Worm (Caenorhabditis elegans) whole organism, L1 larva: Measurements from ENCODE around the gene T19C9.8.
"Not testable (repeated sequence)": the region's sequence is repeated elsewhere in the genome, so short reads cannot be mapped to it uniquely, and the experiment has no call there.

Source experiments
- C16A3.4 ChIP-seq: fragments of 150-350 bp; optimal IDR thresholded peaks from 2 replicates; lab custom pipeline; 2014; ENCODE audit warnings: missing biosample characterization, missing genetic modification characterization
- C34B4.2 ChIP-seq: sonication (generic microtip); optimal IDR thresholded peaks from 2 replicates; lab custom pipeline; 2017; ENCODE audit warnings: mild to moderate bottlenecking, missing genetic modification characterization, missing compliant biosample characterization
- F16B12.6 ChIP-seq: fragments of 150-350 bp; optimal IDR thresholded peaks from 2 replicates; lab custom pipeline; 2014; ENCODE audit warnings: missing biosample characterization, missing genetic modification characterization
- ama-1 ChIP-seq: fragments of 150-350 bp; optimal IDR thresholded peaks from 2 replicates; lab custom pipeline; 2014
- ceh-82 ChIP-seq, 3 experiments: fragments of 150-350 bp in 1 of 3; sonication (generic microtip) in 2 of 3; optimal IDR thresholded peaks; 2 replicates each; lab custom pipeline; 2014 to 2017; ENCODE audit warnings: missing biosample characterization in 3 of 3, missing genetic modification characterization in 3 of 3
- ces-1 ChIP-seq: fragments of 150-350 bp; optimal IDR thresholded peaks from 2 replicates; lab custom pipeline; 2014; ENCODE audit warnings: missing biosample characterization, missing genetic modification reagents, missing genetic modification characterization
- dpl-1 ChIP-seq, 3 experiments: fragments of 150-350 bp in 2 of 3; sonication (generic microtip) in 1 of 3; optimal IDR thresholded peaks; 2 replicates each; lab custom pipeline; 2014 to 2017; ENCODE audit warnings: missing biosample characterization in 3 of 3, missing genetic modification characterization in 3 of 3, missing genetic modification reagents in 3 of 3
- fos-1 ChIP-seq: fragments of 150-350 bp; optimal IDR thresholded peaks from 2 replicates; lab custom pipeline; 2014; ENCODE audit warnings: missing biosample characterization, missing genetic modification characterization
- grh-1 ChIP-seq: fragments of 200-800 bp; sonication (Bioruptor generic); IDR thresholded peaks from 2 replicates; pipeline ENCODE4 v1.3.6; 2022; ENCODE audit warnings: missing genetic modification reagents, missing genetic modification characterization, missing compliant biosample characterization
- isw-1 ChIP-seq: fragments of 200-800 bp; sonication (Bioruptor generic); IDR thresholded peaks from 2 replicates; pipeline ENCODE4 v1.3.6; 2022; ENCODE audit warnings: missing genetic modification characterization, missing compliant biosample characterization
- lin-14 ChIP-seq: fragments of 200-800 bp; sonication (Bioruptor generic); optimal IDR thresholded peaks from 2 replicates; lab custom pipeline; 2018; ENCODE audit warnings: mild to moderate bottlenecking, missing genetic modification characterization, moderate library complexity, missing compliant biosample characterization
- lin-39 ChIP-seq: fragments of 150-350 bp; optimal IDR thresholded peaks from 2 replicates; lab custom pipeline; 2014; ENCODE audit warnings: missing biosample characterization, missing genetic modification reagents, missing genetic modification characterization
- lir-3 ChIP-seq: sonication (generic microtip); optimal IDR thresholded peaks from 2 replicates; lab custom pipeline; 2016; ENCODE audit warnings: mild to moderate bottlenecking, missing genetic modification characterization, moderate library complexity, missing compliant biosample characterization; ENCODE audit not compliant: poor library complexity
- nhr-12 ChIP-seq: sonication (generic microtip); optimal IDR thresholded peaks from 2 replicates; lab custom pipeline; 2017; ENCODE audit warnings: missing biosample characterization, missing genetic modification characterization
- nhr-20 ChIP-seq: sonication (generic microtip); optimal IDR thresholded peaks from 2 replicates; lab custom pipeline; 2016; ENCODE audit warnings: mild to moderate bottlenecking, missing genetic modification characterization, missing compliant biosample characterization
- nhr-28 ChIP-seq: fragments of 150-350 bp; optimal IDR thresholded peaks from 2 replicates; lab custom pipeline; 2014; ENCODE audit warnings: missing biosample characterization, missing genetic modification characterization
- nhr-47 ChIP-seq: sonication (generic microtip); optimal IDR thresholded peaks from 2 replicates; lab custom pipeline; 2016; ENCODE audit warnings: mild to moderate bottlenecking, missing genetic modification characterization, moderate library complexity, missing compliant biosample characterization
- nhr-76 ChIP-seq: sonication (generic microtip); optimal IDR thresholded peaks from 2 replicates; lab custom pipeline; 2017; ENCODE audit warnings: missing biosample characterization, missing genetic modification characterization
- nhr-77 ChIP-seq: fragments of 150-350 bp; optimal IDR thresholded peaks from 2 replicates; lab custom pipeline; 2014; ENCODE audit warnings: missing biosample characterization, missing genetic modification characterization
- rnt-1 ChIP-seq: sonication (generic microtip); optimal IDR thresholded peaks from 2 replicates; lab custom pipeline; 2016; ENCODE audit warnings: mild to moderate bottlenecking, missing genetic modification characterization, moderate library complexity, missing compliant biosample characterization
- skn-1 ChIP-seq: fragments of 150-350 bp; optimal IDR thresholded peaks from 2 replicates; lab custom pipeline; 2014; ENCODE audit warnings: missing biosample characterization, missing genetic modification characterization
- snpc-4 ChIP-seq: fragments of 150-350 bp; optimal IDR thresholded peaks from 2 replicates; lab custom pipeline; 2014; ENCODE audit warnings: missing biosample characterization, missing genetic modification characterization
- sox-4 ChIP-seq: sonication (generic microtip); optimal IDR thresholded peaks from 2 replicates; lab custom pipeline; 2016; ENCODE audit warnings: missing genetic modification characterization, missing compliant biosample characterization
- tlp-1 ChIP-seq: fragments of 150-350 bp; optimal IDR thresholded peaks from 2 replicates; lab custom pipeline; 2014; ENCODE audit warnings: missing biosample characterization, missing genetic modification characterization
- unc-130 ChIP-seq: fragments of 150-350 bp; optimal IDR thresholded peaks from 2 replicates; lab custom pipeline; 2017; ENCODE audit warnings: missing biosample characterization, missing genetic modification characterization, inconsistent platforms
- unc-62 ChIP-seq: fragments of 150-350 bp; optimal IDR thresholded peaks from 2 replicates; lab custom pipeline; 2014; ENCODE audit warnings: missing biosample characterization, missing genetic modification reagents, missing genetic modification characterization
- unc-86 ChIP-seq: sonication (generic microtip); optimal IDR thresholded peaks from 2 replicates; lab custom pipeline; 2016; ENCODE audit warnings: missing genetic modification characterization, missing compliant biosample characterization
- vab-15 ChIP-seq: sonication (generic microtip); optimal IDR thresholded peaks from 2 replicates; lab custom pipeline; 2017; ENCODE audit warnings: missing genotype, mild to moderate bottlenecking, missing genetic modification characterization, missing compliant biosample characterization
- zag-1 ChIP-seq: fragments of 150-350 bp; optimal IDR thresholded peaks from 2 replicates; lab custom pipeline; 2014; ENCODE audit warnings: missing biosample characterization, missing genetic modification characterization
- ztf-4 ChIP-seq: fragments of 150-350 bp; optimal IDR thresholded peaks from 2 replicates; lab custom pipeline; 2014; ENCODE audit warnings: missing biosample characterization, missing genetic modification characterization

The T19C9.8 gene

DNA sequence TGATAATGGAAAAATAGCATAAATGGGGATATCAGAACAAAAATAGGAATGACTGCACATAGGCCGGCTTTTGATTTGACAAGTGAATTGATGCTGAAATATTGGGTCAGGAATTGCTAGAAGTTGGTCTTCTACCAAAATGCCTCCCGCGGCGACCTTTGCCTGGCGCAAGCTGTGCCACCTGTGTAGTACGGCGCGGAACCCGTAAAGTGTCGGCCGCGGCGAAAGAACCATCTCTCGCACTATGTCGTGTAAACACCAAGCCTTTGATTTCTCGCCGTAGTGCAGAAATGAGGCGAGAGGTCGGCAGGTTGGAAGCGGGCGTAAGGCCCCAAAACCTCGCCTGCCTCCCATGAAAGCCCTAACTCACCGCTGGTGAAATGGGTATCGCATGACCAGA, 22.5 kb downstream of the T19C9.8 start:
- peak; percentile 24 for TF ChIP-seq snpc-4
- no peak for TF ChIP-seq unc-62 (GFP tag; lab: Kevin White, UChicago)
- TF ChIP-seq tlp-1 (tag; lab: Kevin White, UChicago) = no peak

DNA sequence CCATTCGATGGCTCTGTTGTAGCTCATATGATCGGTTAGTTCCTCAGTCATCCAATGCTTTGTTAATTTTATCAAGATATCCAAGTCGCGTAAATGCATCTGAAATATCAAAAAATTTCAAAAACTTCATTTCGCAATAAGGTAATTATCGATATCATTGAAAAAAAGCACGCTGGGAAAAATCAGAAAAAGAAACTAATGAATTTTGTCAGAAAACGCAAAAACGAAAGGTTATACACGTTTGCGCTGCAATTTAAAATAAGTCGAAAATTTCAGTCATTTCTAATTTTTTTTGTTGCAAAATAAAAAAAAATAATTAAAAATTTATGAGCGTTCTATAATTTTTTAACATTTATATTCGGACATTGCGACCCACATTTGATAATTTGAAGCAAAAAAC, 26.0 kb downstream of the T19C9.8 start, which contains the start of gene K10G4.3:
K10G4.3 (minus strand) TSS at position 101 of the 400 bp plus-strand sequence.
- not testable (repeated sequence) for TF ChIP-seq lin-14; sox-4 (tag; lab: Kevin White, UChicago); lin-39 (tag; lab: Kevin White, UChicago)

DNA sequence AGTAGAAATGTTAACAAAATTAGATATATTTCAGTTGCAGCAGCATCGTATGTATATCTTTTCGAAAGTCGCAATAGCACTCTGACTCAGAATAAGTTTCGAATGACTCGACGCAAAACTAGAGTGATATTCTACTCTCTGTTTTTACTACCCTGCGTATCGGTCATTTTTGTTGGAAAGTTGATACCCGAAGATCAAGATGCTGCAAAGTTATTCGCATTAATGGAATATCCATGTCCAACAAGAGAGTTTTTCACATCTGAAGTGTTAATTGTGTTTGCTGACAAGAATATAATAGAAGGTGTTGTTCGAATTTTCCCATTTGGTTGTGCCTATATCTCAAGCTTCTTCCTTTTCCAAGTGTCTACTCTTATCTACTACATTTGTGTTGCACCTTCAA, 33.2 kb downstream of the T19C9.8 start:
- TF ChIP-seq ceh-82 (tag; optimal IDR thresholded peaks at IDR 0.05; lab: Kevin White, UChicago) (no peak), snpc-4 (no peak), lin-14 (no peak), unc-130 (tag; lab: Kevin White, UChicago) (no peak), skn-1 (tag; lab: Kevin White, UChicago) (no peak), vab-15 (tag; lab: Kevin White, UChicago) (no peak), C16A3.4 (tag; lab: Kevin White, UChicago) (no peak), isw-1 (GFP tag; lab: Robert Waterston, UW) (no peak), nhr-20 (tag; lab: Kevin White, UChicago) (no peak), nhr-77 (no peak)

DNA sequence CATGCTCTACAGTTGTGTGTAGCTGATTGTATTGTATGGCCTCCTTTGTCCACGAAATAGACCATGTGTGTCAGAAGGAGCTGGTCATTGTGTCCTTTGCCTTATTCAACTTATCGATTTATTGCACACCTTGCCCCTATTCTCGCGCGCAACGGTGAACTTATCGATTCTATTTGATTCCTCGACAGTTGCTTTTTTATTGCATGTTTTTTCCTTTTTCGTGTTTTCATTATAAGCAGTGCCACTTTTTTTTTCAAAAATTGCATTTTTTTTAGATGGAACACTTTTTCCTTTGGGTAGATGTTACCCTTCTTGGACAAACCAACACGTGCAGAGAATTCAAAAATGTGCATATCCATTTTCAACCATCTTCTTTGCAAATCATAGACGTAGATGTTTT, 34.4 kb downstream of the T19C9.8 start, which contains the start of gene K10G4.10:
K10G4.10 (plus strand) TSS at position 301 of the 400 bp plus-strand sequence.
- TF ChIP-seq nhr-76 (no peak), ztf-4 (tag; lab: Kevin White, UChicago) (no peak)

DNA sequence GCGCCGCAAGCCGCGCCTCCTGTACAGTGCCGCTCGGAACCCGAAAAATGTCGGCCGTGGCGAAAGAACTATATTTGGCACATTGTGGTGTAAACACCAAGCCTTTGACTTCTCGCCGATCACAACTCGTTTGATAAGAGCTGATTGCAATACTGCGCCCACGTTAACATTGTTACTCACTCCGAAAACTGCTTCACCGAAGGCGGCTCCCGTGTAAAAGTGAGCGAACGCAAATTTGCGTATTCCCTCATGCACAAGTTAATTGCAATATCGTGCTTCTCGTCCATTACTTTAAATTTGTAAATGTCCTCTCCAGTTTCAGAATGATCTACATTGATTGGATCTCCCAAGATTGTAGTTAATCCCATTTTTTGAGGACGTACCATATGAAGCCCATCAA, 45.3 kb downstream of the T19C9.8 start:
- TF ChIP-seq dpl-1 (GFP tag; optimal IDR thresholded peaks at IDR 0.05; lab: Kevin White, UChicago) = no peak
- TF ChIP-seq unc-86 (tag; lab: Kevin White, UChicago) = no peak
- no peak for TF ChIP-seq ces-1 (GFP tag; lab: Kevin White, UChicago)
- no peak for TF ChIP-seq ama-1 (lab: Kevin White, UChicago)
- no peak for TF ChIP-seq grh-1 (GFP tag; lab: Robert Waterston, UW)
- no peak for TF ChIP-seq zag-1 (tag; lab: Kevin White, UChicago)
- TF ChIP-seq nhr-47 (tag; lab: Kevin White, UChicago) = no peak
- no peak for TF ChIP-seq nhr-28
- no peak for TF ChIP-seq F16B12.6 (tag; lab: Kevin White, UChicago)
- TF ChIP-seq nhr-12 (tag; lab: Kevin White, UChicago) = no peak
- no peak for TF ChIP-seq C34B4.2 (tag; lab: Kevin White, UChicago)
- no peak for TF ChIP-seq fos-1
- no peak for TF ChIP-seq lir-3 (tag; lab: Kevin White, UChicago)
- no peak for TF ChIP-seq rnt-1 (tag; lab: Kevin White, UChicago)
